Worm (Caenorhabditis elegans): ENCODE measurements around the gene F59A6.10.

Gene F59A6.10

ce11 chrII:4987257-4987656 lies 16.5 kb upstream of the F59A6.10 start:
- TF ChIP-seq him-1 (tag; optimal IDR thresholded peaks at IDR 0.05): no peak
- no peak for TF ChIP-seq dao-5 (tag; optimal IDR thresholded peaks at IDR 0.05)
- TF ChIP-seq W03F9.2 (tag; optimal IDR thresholded peaks at IDR 0.05): no peak

DNA sequence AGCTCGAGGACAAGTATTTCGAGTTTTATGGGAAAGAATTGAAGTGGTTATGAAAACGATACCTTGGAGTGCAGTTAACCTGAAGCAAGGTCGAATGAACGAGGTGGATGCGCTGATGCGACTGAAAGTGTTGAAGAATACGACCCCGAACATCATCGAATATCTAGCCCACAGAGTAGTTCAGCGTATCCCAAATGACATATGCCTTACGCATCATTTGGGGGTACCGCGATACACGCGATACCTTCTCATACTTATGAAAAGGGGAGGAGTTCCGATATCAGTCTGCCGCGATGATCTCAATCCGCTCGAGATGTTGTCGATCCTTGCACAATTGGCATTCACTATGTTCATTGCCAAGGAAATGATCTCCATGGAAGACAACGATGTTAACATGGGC lies 14.0 kb upstream of the F59A6.10 start, which contains the start of gene T27F7.12:
Gene T27F7.12, plus strand, starts transcription at position 301 of the 400 bp plus-strand sequence.
- no peak for TF ChIP-seq dao-5 (tag; optimal IDR thresholded peaks at IDR 0.05)
- TF ChIP-seq him-1 (tag; optimal IDR thresholded peaks at IDR 0.05): no peak
- TF ChIP-seq W03F9.2 (tag; optimal IDR thresholded peaks at IDR 0.05): no peak

- TF ChIP-seq him-1 (tag; optimal IDR thresholded peaks at IDR 0.05): no peak
- TF ChIP-seq W03F9.2 (tag; optimal IDR thresholded peaks at IDR 0.05): no peak
- TF ChIP-seq dao-5 (tag; optimal IDR thresholded peaks at IDR 0.05): no peak
Observed at ce11 chrII:4992977-4993376, 10.8 kb upstream of the F59A6.10 start, which contains the start of gene pigb-1. pigb-1 (minus strand) TSS chrII:4993077.

DNA sequence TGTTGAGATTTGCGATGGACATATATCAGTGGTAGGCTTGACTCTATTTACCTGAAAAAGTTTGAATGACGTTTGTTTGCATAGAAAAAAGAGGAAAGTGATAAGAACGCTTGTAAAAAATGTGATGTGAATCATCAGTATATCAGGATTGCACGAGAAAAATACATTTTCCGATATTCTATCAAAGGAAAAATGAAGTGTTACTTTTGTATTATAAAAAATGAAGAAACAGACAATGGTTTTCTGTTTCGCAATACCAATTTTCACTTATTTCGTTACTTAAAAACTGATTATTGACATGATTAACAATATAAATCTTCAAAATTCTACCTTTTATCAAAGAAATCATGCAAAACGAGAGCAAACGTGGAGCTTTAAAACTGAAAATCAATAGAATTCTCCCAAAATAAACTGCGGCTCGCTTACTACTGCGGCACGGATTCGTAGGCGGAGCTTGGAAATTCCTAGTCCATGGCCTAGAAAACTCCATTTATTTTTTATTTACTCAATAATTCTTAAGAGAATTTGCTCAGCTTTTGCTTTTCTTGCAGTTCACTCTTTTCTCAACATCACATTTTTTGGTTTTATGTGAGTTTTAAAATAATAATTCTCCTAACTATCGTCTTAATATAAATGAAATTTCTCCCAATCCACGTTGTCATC lies 10.1 kb upstream of the F59A6.10 start, which contains the start of the genes eif-1 and vps-24:
Gene eif-1, minus strand, starts transcription at position 51 of the 663 bp plus-strand sequence.
Gene vps-24, plus strand, starts transcription at position 469 of the 663 bp plus-strand sequence.
- TF ChIP-seq him-1 (tag; optimal IDR thresholded peaks at IDR 0.05) (no peak), W03F9.2 (tag; optimal IDR thresholded peaks at IDR 0.05) (peak; percentile 33)

ce11 chrII:4994939-4995338 lies 8.8 kb upstream of the F59A6.10 start, which contains the start of gene rnh-1.0:
rnh-1.0 (plus strand) TSS chrII:4995327.
- TF ChIP-seq him-1 (tag; optimal IDR thresholded peaks at IDR 0.05) (no peak), dao-5 (tag; optimal IDR thresholded peaks at IDR 0.05) (no peak), W03F9.2 (tag; optimal IDR thresholded peaks at IDR 0.05) (no peak)

DNA sequence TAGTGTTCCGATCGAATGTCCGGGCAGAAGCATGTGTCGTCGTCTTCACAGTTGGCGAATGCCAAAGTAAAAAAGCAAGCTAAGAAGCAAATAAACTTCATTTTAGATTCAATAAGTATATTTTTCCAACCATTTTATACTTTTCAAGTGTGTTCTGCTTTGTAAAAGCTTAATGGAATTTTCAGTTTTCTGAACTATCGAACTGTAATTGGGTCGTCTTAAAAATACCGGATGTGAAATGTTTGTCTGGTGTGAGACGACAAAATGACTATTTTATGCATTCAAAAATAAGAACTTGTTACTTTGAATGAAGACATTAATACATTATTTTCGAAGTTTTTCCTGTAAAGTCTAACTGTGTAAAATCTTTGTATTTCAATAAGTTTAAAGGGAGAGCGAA lies 5.1 kb upstream of the F59A6.10 start, which contains the start of gene F59A6.11:
Gene F59A6.11, minus strand, starts transcription at position 101 of the 400 bp plus-strand sequence.
- no peak for TF ChIP-seq dao-5 (tag; optimal IDR thresholded peaks at IDR 0.05)
- TF ChIP-seq W03F9.2 (tag; optimal IDR thresholded peaks at IDR 0.05): no peak

ce11 chrII:4999122-4999521 lies 4.6 kb upstream of the F59A6.10 start, which contains the start of gene citk-2:
citk-2 (plus strand) TSS chrII:4999520.
- TF ChIP-seq W03F9.2 (tag; optimal IDR thresholded peaks at IDR 0.05) (no peak), him-1 (tag; optimal IDR thresholded peaks at IDR 0.05) (no peak), dao-5 (tag; optimal IDR thresholded peaks at IDR 0.05) (no peak)

ce11 chrII:5001866-5002265 lies 1.9 kb upstream of the F59A6.10 start:
- TF ChIP-seq dao-5 (tag; optimal IDR thresholded peaks at IDR 0.05): no peak
- TF ChIP-seq him-1 (tag; optimal IDR thresholded peaks at IDR 0.05): no peak
- TF ChIP-seq W03F9.2 (tag; optimal IDR thresholded peaks at IDR 0.05): no peak

ce11 chrII:5004781-5005180 lies 1.0 kb downstream of the F59A6.10 start, which contains the start of gene F59A6.4:
F59A6.4 (plus strand) TSS chrII:5005081.
- no peak for TF ChIP-seq him-1 (tag; optimal IDR thresholded peaks at IDR 0.05)
- no peak for TF ChIP-seq dao-5 (tag; optimal IDR thresholded peaks at IDR 0.05)
- no peak for TF ChIP-seq W03F9.2 (tag; optimal IDR thresholded peaks at IDR 0.05)

- TF ChIP-seq him-1 (tag; optimal IDR thresholded peaks at IDR 0.05): no peak
- TF ChIP-seq W03F9.2 (tag; optimal IDR thresholded peaks at IDR 0.05): no peak
- no peak for TF ChIP-seq dao-5 (tag; optimal IDR thresholded peaks at IDR 0.05)
Observed at ce11 chrII:5008033-5008432, 4.3 kb downstream of the F59A6.10 start, which contains the start of gene F59A6.3. F59A6.3 (plus strand) TSS chrII:5008333.

- no peak for TF ChIP-seq him-1 (tag; optimal IDR thresholded peaks at IDR 0.05)
- TF ChIP-seq dao-5 (tag; optimal IDR thresholded peaks at IDR 0.05): no peak
- no peak for TF ChIP-seq W03F9.2 (tag; optimal IDR thresholded peaks at IDR 0.05)
Observed at ce11 chrII:5011978-5012377, 8.2 kb downstream of the F59A6.10 start, which contains the start of gene F59A6.12. F59A6.12 (minus strand) TSS chrII:5012078.

ce11 chrII:5014399-5014798 lies 10.6 kb downstream of the F59A6.10 start, which contains the start of gene F59A6.2:
F59A6.2 (plus strand) TSS chrII:5014699.
- TF ChIP-seq him-1 (tag; optimal IDR thresholded peaks at IDR 0.05): no peak
- TF ChIP-seq dao-5 (tag; optimal IDR thresholded peaks at IDR 0.05): no peak
- no peak for TF ChIP-seq W03F9.2 (tag; optimal IDR thresholded peaks at IDR 0.05)

ce11 chrII:5016144-5016543 lies 12.4 kb downstream of the F59A6.10 start:
- TF ChIP-seq him-1 (tag; optimal IDR thresholded peaks at IDR 0.05) (no peak), W03F9.2 (tag; optimal IDR thresholded peaks at IDR 0.05) (no peak), dao-5 (tag; optimal IDR thresholded peaks at IDR 0.05) (no peak)

- TF ChIP-seq W03F9.2 (tag; optimal IDR thresholded peaks at IDR 0.05) (peak; percentile 45), dao-5 (tag; optimal IDR thresholded peaks at IDR 0.05) (no peak), him-1 (tag; optimal IDR thresholded peaks at IDR 0.05) (peak; percentile 12)
Observed at ce11 chrII:5016977-5017585, 13.3 kb downstream of the F59A6.10 start.
